Fruit fly (Drosophila melanogaster) whole organism, wandering third instar larva: ENCODE data around the gene nsl1.

Experiments
- Hr78 ChIP-seq: fragments of >200 bp; optimal IDR thresholded peaks from 2 replicates; lab custom pipeline; 2017; ENCODE audit warnings: missing biosample characterization, missing genetic modification characterization
- br ChIP-seq: fragments of 200-800 bp; sonication (Bioruptor generic); optimal IDR thresholded peaks from 2 replicates; lab custom pipeline; 2016; ENCODE audit warnings: missing biosample characterization, missing genetic modification characterization
- lola ChIP-seq: fragments of >200 bp; optimal IDR thresholded peaks from 2 replicates; lab custom pipeline; 2017; ENCODE audit warnings: missing biosample characterization, missing genetic modification characterization
- pan ChIP-seq: fragments of >200 bp; optimal IDR thresholded peaks from 2 replicates; lab custom pipeline; 2017
- usp ChIP-seq: fragments of >200 bp; optimal IDR thresholded peaks from 2 replicates; lab custom pipeline; 2017; ENCODE audit warnings: missing biosample characterization, missing genetic modification characterization

dm6 chr3R:15814150-15814549, 20.6 kb downstream of the nsl1 start:
- TF ChIP-seq lola (GFP tag; lab: Kevin White, UChicago) = no peak
- TF ChIP-seq br (GFP tag; lab: Kevin White, UChicago) = no peak
- no peak for TF ChIP-seq usp
- TF ChIP-seq Hr78 = no peak
- TF ChIP-seq pan (lab: Kevin White, UChicago) = no peak
